Worm (Caenorhabditis elegans) whole organism, L2 larva: ENCODE results near the gene lsy-2.

Experiments used
- C34F6.9 ChIP-seq: fragments of 150-350 bp; optimal IDR thresholded peaks from 2 replicates; lab custom pipeline; 2014; ENCODE audit warnings: missing biosample characterization, missing genetic modification characterization
- F13H6.1 ChIP-seq: sonication (generic microtip); optimal IDR thresholded peaks from 2 replicates; lab custom pipeline; 2016; ENCODE audit warnings: missing genetic modification characterization, missing compliant biosample characterization
- Y55F3AM.14 ChIP-seq: fragments of 200-800 bp; sonication (Bioruptor generic); optimal IDR thresholded peaks from 2 replicates; lab custom pipeline; 2018; ENCODE audit warnings: mild to moderate bottlenecking, missing genetic modification characterization, missing compliant biosample characterization
- ZK546.5 ChIP-seq: sonication (generic microtip); optimal IDR thresholded peaks from 2 replicates; lab custom pipeline; 2017; ENCODE audit warnings: missing biosample characterization, missing genetic modification characterization
- alr-1 ChIP-seq: fragments of 150-350 bp; optimal IDR thresholded peaks from 2 replicates; lab custom pipeline; 2014; ENCODE audit warnings: missing biosample characterization, missing genetic modification characterization
- aly-2 ChIP-seq: fragments of 150-350 bp; optimal IDR thresholded peaks from 2 replicates; lab custom pipeline; 2014; ENCODE audit warnings: missing biosample characterization, missing genetic modification characterization
- blmp-1 ChIP-seq: sonication (generic microtip); optimal IDR thresholded peaks from 2 replicates; lab custom pipeline; 2017; ENCODE audit warnings: missing genetic modification characterization, mild to moderate bottlenecking, missing compliant biosample characterization, antibody characterized with exemption, moderate library complexity; ENCODE audit not compliant: insufficient read depth
- ceh-16 ChIP-seq: fragments of 150-350 bp; optimal IDR thresholded peaks from 2 replicates; lab custom pipeline; 2014; ENCODE audit warnings: missing biosample characterization, missing genetic modification characterization
- crh-2 ChIP-seq: sonication (generic microtip); optimal IDR thresholded peaks from 2 replicates; lab custom pipeline; 2017; ENCODE audit warnings: missing biosample characterization, missing genetic modification characterization
- dmd-4 ChIP-seq: sonication (generic microtip); optimal IDR thresholded peaks from 2 replicates; lab custom pipeline; 2017; ENCODE audit warnings: missing biosample characterization, missing genetic modification characterization
- egl-27 ChIP-seq: sonication (generic microtip); optimal IDR thresholded peaks from 3 replicates; lab custom pipeline; 2017; ENCODE audit warnings: missing biosample characterization, missing genetic modification reagents, missing genetic modification characterization
- elt-3 ChIP-seq: sonication (generic microtip); optimal IDR thresholded peaks from 2 replicates; lab custom pipeline; 2017; ENCODE audit warnings: missing biosample characterization, missing genetic modification characterization
- fos-1 ChIP-seq: fragments of 150-350 bp; optimal IDR thresholded peaks from 2 replicates; lab custom pipeline; 2014; ENCODE audit warnings: missing biosample characterization, missing genetic modification characterization
- gmeb-1 ChIP-seq: fragments of 150-350 bp; optimal IDR thresholded peaks from 2 replicates; lab custom pipeline; 2014; ENCODE audit warnings: missing biosample characterization, missing genetic modification characterization
- lin-11 ChIP-seq: fragments of 150-350 bp; sonication (generic microtip); optimal IDR thresholded peaks from 2 replicates; lab custom pipeline; 2014; ENCODE audit warnings: missing biosample characterization, missing genetic modification characterization, inconsistent platforms, mixed read lengths
- lin-13 ChIP-seq: fragments of 150-350 bp; optimal IDR thresholded peaks from 2 replicates; lab custom pipeline; 2014; ENCODE audit warnings: missing biosample characterization, missing genetic modification reagents, missing genetic modification characterization
- lin-39 ChIP-seq: fragments of 150-350 bp; optimal IDR thresholded peaks from 2 replicates; lab custom pipeline; 2014; ENCODE audit warnings: missing biosample characterization, missing genetic modification reagents, missing genetic modification characterization
- lsy-2 ChIP-seq, 2 experiments: fragments of 150-350 bp in 1 of 2; sonication (generic microtip) in 1 of 2; optimal IDR thresholded peaks; 2 replicates each; lab custom pipeline; 2014 to 2017; ENCODE audit warnings: missing biosample characterization in 2 of 2, missing genetic modification characterization in 2 of 2
- mab-5 ChIP-seq: fragments of 150-350 bp; optimal IDR thresholded peaks from 2 replicates; lab custom pipeline; 2014; ENCODE audit warnings: missing biosample characterization, missing genetic modification characterization
- mbf-1 ChIP-seq: sonication (generic microtip); optimal IDR thresholded peaks from 2 replicates; lab custom pipeline; 2017; ENCODE audit warnings: missing biosample characterization, missing genetic modification characterization
- mdl-1 ChIP-seq, 2 experiments: fragments of 150-350 bp in 1 of 2; sonication (generic microtip) in 1 of 2; optimal IDR thresholded peaks; 2 replicates each; lab custom pipeline; 2017; ENCODE audit warnings: missing biosample characterization in 2 of 2, missing genetic modification characterization in 2 of 2
- nhr-10 ChIP-seq: sonication (generic microtip); optimal IDR thresholded peaks from 2 replicates; lab custom pipeline; 2017; ENCODE audit warnings: missing biosample characterization, missing genetic modification characterization
- nhr-12 ChIP-seq: fragments of 150-350 bp; optimal IDR thresholded peaks from 2 replicates; lab custom pipeline; 2014; ENCODE audit warnings: missing biosample characterization, missing genetic modification characterization
- nhr-129 ChIP-seq: fragments of 150-350 bp; optimal IDR thresholded peaks from 2 replicates; lab custom pipeline; 2014; ENCODE audit warnings: missing biosample characterization, missing genetic modification characterization
- nhr-21 ChIP-seq: fragments of 150-350 bp; optimal IDR thresholded peaks from 2 replicates; lab custom pipeline; 2014; ENCODE audit warnings: missing biosample characterization, missing genetic modification characterization
- nhr-23 ChIP-seq: fragments of 150-350 bp; optimal IDR thresholded peaks from 2 replicates; lab custom pipeline; 2014; ENCODE audit warnings: missing biosample characterization, missing genetic modification reagents, missing genetic modification characterization
- nhr-25 ChIP-seq: fragments of 150-350 bp; sonication (generic microtip); optimal IDR thresholded peaks from 3 replicates; lab custom pipeline; 2014; ENCODE audit warnings: missing biosample characterization, missing genetic modification characterization
- sem-4 ChIP-seq: fragments of 150-350 bp; optimal IDR thresholded peaks from 2 replicates; lab custom pipeline; 2014; ENCODE audit warnings: missing biosample characterization, missing genetic modification reagents, missing genetic modification characterization
- skn-1 ChIP-seq: sonication (generic microtip); optimal IDR thresholded peaks from 2 replicates; lab custom pipeline; 2017; ENCODE audit warnings: missing biosample characterization, missing genetic modification characterization
- sma-3 ChIP-seq: sonication (generic microtip); optimal IDR thresholded peaks from 2 replicates; lab custom pipeline; 2016; ENCODE audit warnings: missing genetic modification reagents, missing genetic modification characterization, missing compliant biosample characterization
- snpc-4 ChIP-seq: fragments of 150-350 bp; optimal IDR thresholded peaks from 2 replicates; lab custom pipeline; 2014; ENCODE audit warnings: missing biosample characterization, missing genetic modification characterization
- unc-39 ChIP-seq: fragments of 150-350 bp; optimal IDR thresholded peaks from 2 replicates; lab custom pipeline; 2014; ENCODE audit warnings: missing biosample characterization, missing genetic modification characterization
- unc-55 ChIP-seq: fragments of 150-350 bp; sonication (generic microtip); optimal IDR thresholded peaks from 3 replicates; lab custom pipeline; 2014; ENCODE audit warnings: missing biosample characterization, missing genetic modification reagents, missing genetic modification characterization
- zag-1 ChIP-seq: fragments of 150-350 bp; optimal IDR thresholded peaks from 2 replicates; lab custom pipeline; 2014; ENCODE audit warnings: missing biosample characterization, missing genetic modification characterization
- ztf-1 ChIP-seq: fragments of 200-800 bp; sonication (Bioruptor generic); conservative IDR thresholded peaks from 2 replicates; pipeline ENCODE4 v1.3.6; 2022; ENCODE audit warnings: missing genetic modification characterization, missing compliant biosample characterization
- ztf-11 ChIP-seq: sonication (generic microtip); optimal IDR thresholded peaks from 2 replicates; lab custom pipeline; 2017; ENCODE audit warnings: missing biosample characterization, missing genetic modification characterization
- ztf-4 ChIP-seq: fragments of 150-350 bp; optimal IDR thresholded peaks from 2 replicates; lab custom pipeline; 2014; ENCODE audit warnings: missing biosample characterization, missing genetic modification characterization

lsy-2 gene

DNA sequence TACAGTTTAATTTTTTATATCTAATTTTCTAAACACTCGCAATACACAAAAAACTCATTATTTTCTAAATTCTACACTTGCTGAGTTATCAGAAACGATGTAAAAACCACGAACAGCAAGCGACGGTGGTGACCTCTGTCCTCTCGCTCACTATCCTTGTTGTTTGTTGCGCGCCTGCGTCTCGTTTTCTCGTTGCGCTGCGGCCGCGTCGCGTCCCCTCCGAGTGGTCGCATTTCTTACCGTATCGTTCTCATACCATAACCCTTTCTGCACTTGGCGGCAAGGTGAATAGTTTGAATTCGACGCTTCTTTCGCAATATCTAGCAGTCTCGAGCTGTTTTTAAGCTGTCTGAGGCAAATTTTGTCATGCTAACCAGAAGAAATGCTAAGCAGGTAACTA is at the start of gene lsy-2:
lsy-2 (plus strand) TSS at position 271 of the 400 bp plus-strand sequence.
- TF ChIP-seq fos-1 (tag; lab: Kevin White, UChicago), result peak; percentile 31
- no peak for TF ChIP-seq ztf-11
- no peak for TF ChIP-seq mbf-1 (tag; lab: Kevin White, UChicago)
- TF ChIP-seq nhr-129 (tag; lab: Kevin White, UChicago), result peak; percentile 60
- TF ChIP-seq unc-55 (GFP tag; lab: Kevin White, UChicago), result peak; percentile 33
- TF ChIP-seq lin-11 (tag; lab: Kevin White, UChicago), result peak; percentile 22
- no peak for TF ChIP-seq dmd-4 (tag; lab: Kevin White, UChicago)
- peak; percentile 41 for TF ChIP-seq nhr-21 (tag; lab: Kevin White, UChicago)
- peak; percentile 12 for TF ChIP-seq sem-4
- peak; percentile 61 for TF ChIP-seq gmeb-1 (tag; lab: Kevin White, UChicago)
- no peak for TF ChIP-seq ztf-4 (tag; lab: Kevin White, UChicago)
- TF ChIP-seq unc-39 (tag; lab: Kevin White, UChicago), result no peak
- TF ChIP-seq crh-2 (tag; lab: Kevin White, UChicago), result peak; percentile 25
- TF ChIP-seq blmp-1 (tag; lab: Kevin White, UChicago), result peak; percentile 29
- TF ChIP-seq nhr-25 (tag; lab: Kevin White, UChicago), result peak; percentile 68
- TF ChIP-seq alr-1 (tag; lab: Kevin White, UChicago), result no peak
- no peak for TF ChIP-seq snpc-4 (tag; lab: Kevin White, UChicago)
- TF ChIP-seq C34F6.9, result peak; percentile 42
- TF ChIP-seq ZK546.5 (tag; lab: Kevin White, UChicago), result no peak
- peak; percentile 31 for TF ChIP-seq F13H6.1 (tag; lab: Kevin White, UChicago)
- TF ChIP-seq lin-39 (tag; lab: Kevin White, UChicago), result no peak
- no peak for TF ChIP-seq ztf-1
- peak; percentile 38 for TF ChIP-seq lin-13 (GFP tag; lab: Kevin White, UChicago)
- no peak for TF ChIP-seq egl-27 (tag; lab: Kevin White, UChicago)
- TF ChIP-seq sma-3, result peak; percentile 46
- TF ChIP-seq zag-1 (tag; lab: Kevin White, UChicago), result no peak

DNA sequence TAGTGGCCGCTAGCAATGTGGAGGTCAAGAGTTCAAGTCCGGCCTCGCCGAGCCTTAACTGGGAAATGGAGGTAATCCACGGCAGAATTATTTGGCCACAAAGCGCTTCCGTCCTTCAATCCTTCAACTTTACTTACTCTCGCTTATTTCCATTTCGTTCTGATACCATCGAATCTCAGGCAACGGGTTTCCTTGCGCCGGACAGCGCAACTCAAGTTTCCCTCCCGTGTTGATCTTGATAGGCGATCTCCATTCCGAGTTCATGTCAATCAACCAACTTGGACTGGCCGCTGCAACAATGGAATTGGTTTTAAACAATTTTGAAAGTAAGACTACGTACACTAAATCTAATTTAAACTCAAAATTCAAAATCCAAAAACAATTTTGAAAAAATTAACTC is 48.6 kb upstream of the lsy-2 start:
- TF ChIP-seq ceh-16 (peak; percentile 68), ztf-11 (no peak), Y55F3AM.14 (GFP tag; lab: Kevin White, UChicago) (no peak)

DNA sequence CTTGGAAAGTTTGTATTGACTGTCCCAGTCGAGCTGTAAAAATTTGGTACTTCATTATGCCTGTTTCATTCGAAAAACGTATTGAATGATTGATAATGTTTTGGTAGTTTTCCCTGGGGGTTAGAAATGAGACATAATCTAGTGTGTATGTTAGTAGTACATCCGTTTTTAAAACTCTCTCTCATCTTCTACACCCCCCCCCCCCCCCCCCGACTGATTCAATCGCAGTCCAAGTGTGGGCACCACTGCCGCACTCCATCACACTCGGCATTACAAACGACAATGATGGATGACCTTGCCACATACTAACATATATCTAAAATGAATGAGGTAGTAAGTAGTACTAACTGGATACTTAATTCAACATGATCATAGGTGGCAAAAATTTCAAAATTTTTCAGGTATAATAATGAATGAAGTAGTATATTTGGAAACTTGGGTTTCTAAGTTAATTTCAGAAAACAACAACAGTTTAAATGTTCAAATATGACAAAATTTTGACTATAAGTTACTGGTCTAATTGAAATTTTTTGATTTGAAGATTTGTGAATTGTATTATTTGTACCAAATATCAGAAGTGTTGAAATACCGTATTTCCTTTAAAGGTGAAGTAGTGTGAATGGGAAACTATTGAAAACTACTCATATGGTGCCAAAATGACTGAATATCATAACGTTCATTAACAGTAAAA is 47.9 kb upstream of the lsy-2 start:
- TF ChIP-seq ceh-16 (peak; percentile 17), fos-1 (tag; lab: Kevin White, UChicago) (no peak)

DNA sequence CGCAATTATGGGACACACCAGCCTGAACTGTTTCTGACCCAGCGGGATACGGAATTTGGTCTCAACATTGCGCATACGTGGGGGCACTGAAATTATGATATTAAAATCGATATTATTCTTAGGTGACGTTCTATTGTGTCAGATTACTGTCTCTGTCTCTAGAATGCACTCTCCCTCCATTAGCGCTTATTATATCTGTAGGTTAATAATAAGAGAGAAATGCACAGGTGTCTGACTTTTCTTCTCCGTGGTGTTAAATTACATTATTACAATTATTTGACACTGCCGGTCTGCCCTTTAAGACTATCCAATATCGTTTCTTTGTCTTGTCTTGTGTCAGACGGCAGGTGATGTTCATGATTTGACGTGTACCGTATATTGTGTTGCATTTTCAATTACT is 46.9 kb upstream of the lsy-2 start:
- TF ChIP-seq nhr-12 (tag; lab: Kevin White, UChicago) (no peak), zag-1 (tag; lab: Kevin White, UChicago) (no peak), C34F6.9 (no peak), unc-55 (GFP tag; lab: Kevin White, UChicago) (no peak), nhr-23 (no peak), mab-5 (tag; lab: Kevin White, UChicago) (no peak), crh-2 (tag; lab: Kevin White, UChicago) (no peak), egl-27 (tag; lab: Kevin White, UChicago) (no peak), aly-2 (tag; lab: Kevin White, UChicago) (no peak), gmeb-1 (tag; lab: Kevin White, UChicago) (no peak), nhr-10 (no peak), lin-13 (GFP tag; lab: Kevin White, UChicago) (no peak), ZK546.5 (tag; lab: Kevin White, UChicago) (no peak), snpc-4 (tag; lab: Kevin White, UChicago) (no peak), lsy-2 (tag; optimal IDR thresholded peaks at IDR 0.05; lab: Kevin White, UChicago) (no peak)
- TF ChIP-seq, all 48 proteins: peak for 0

DNA sequence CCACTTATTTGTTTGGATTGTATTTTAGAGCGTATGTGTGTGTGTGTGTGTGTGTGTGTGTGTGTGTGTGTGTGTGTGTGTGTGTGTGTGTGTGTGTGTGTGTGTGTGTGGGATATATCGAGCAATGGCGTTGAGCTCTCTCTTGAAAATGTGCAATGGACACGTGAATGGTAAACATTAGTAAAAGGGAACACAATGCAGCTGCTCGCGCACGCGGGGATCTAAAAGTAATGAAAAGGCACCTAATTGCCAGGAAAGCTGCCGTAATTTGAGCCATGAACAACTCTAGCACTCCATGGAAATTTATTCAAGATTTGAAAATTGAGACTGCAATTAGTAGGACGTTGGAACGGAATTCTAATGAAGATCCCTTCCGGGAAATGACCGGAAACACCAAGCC is 46.3 kb upstream of the lsy-2 start:
- TF ChIP-seq nhr-129 (tag; lab: Kevin White, UChicago) (peak; percentile 35), elt-3 (no peak), skn-1 (no peak), Y55F3AM.14 (GFP tag; lab: Kevin White, UChicago) (peak; percentile 13), mdl-1 (tag; optimal IDR thresholded peaks at IDR 0.05; lab: Kevin White, UChicago) (no peak), lin-11 (tag; lab: Kevin White, UChicago) (peak; percentile 7), lsy-2 (tag; optimal IDR thresholded peaks at IDR 0.05; lab: Kevin White, UChicago) (no peak)
